Fruit fly (Drosophila melanogaster) S2 (cell line): ENCODE results near the gene CG8944.

Experiments used
- CG8478 ChIP-seq: fragments of >200 bp; optimal IDR thresholded peaks from 2 replicates; lab custom pipeline; 2018
- CTCF ChIP-seq, 2 experiments: fragments of >200 bp; optimal IDR thresholded peaks; 2 replicates each; lab custom pipeline; 2018

DNA sequence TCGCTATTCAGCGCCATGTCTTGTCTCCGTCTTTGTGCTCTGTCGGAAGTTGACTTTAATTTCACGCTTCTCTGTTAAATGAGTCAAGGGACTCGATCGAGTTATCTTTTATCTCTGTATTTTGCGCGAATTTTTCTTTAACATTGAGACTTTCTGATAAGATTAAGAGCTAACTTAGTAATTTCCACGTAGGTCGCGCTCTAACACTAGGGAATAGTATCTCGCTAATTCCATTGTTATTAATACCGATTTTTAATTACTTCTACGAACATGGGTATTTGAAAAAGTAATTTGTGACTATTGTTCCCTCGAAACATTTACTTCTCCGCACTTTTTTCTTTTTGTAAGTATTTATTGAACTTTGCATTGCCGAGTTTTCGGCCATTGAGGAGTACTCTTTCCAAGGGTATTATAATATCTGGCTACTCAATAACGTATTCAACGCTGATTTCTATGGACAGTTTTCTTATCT lies 20.4 kb upstream of the CG8944 start, which contains the start of gene CG8952:
- TF ChIP-seq CG8478 (lab: Kevin White, UChicago): no peak
- no peak for TF ChIP-seq CTCF (optimal IDR thresholded peaks at IDR 0.05; lab: Kevin White, UChicago)
